Worm (Caenorhabditis elegans): ENCODE data around the gene mrpl-20.

mrpl-20 gene

ce11 chrII:13389461-13389860 is 51.4 kb downstream of the mrpl-20 start, which contains the start of gene Y48C3A.14:
Gene Y48C3A.14 (plus strand): TSS chrII:13389761.
- TF ChIP-seq lir-3 (tag; optimal IDR thresholded peaks at IDR 0.05; ENCODE audit: poor library complexity) = no peak
- no peak for TF ChIP-seq vab-15 (tag; optimal IDR thresholded peaks at IDR 0.05)
- no peak for TF ChIP-seq lin-14 (GFP tag; optimal IDR thresholded peaks at IDR 0.05)
- TF ChIP-seq egl-27 (tag; optimal IDR thresholded peaks at IDR 0.05) = no peak
- no peak for TF ChIP-seq sup-37 (GFP tag; optimal IDR thresholded peaks at IDR 0.05)
- no peak for TF ChIP-seq unc-86 (tag; optimal IDR thresholded peaks at IDR 0.05)
- TF ChIP-seq irx-1 (tag; optimal IDR thresholded peaks at IDR 0.05) = no peak
- no peak for TF ChIP-seq lin-39 (tag; optimal IDR thresholded peaks at IDR 0.05)
- TF ChIP-seq rnt-1 (tag; optimal IDR thresholded peaks at IDR 0.05) = no peak
- TF ChIP-seq elt-3 (tag; optimal IDR thresholded peaks at IDR 0.05) = no peak
- no peak for TF ChIP-seq nhr-11 (tag; optimal IDR thresholded peaks at IDR 0.05)
- no peak for TF ChIP-seq aha-1 (tag; optimal IDR thresholded peaks at IDR 0.05)
- TF ChIP-seq sptf-1 (tag; optimal IDR thresholded peaks at IDR 0.05) = no peak
- TF ChIP-seq fkh-10 (GFP tag; optimal IDR thresholded peaks at IDR 0.05) = no peak
- no peak for TF ChIP-seq pax-3 (tag; optimal IDR thresholded peaks at IDR 0.05)

Data from whole organism, L1 larva.